Worm (Caenorhabditis elegans) whole organism, mixed stage, embryonic: Measurements from ENCODE around the gene polq-1.

ENCODE experiments used
- M03D4.4 ChIP-seq: sonication (generic microtip); optimal IDR thresholded peaks from 2 replicates; lab custom pipeline; 2017; ENCODE audit warnings: mild to moderate bottlenecking, missing genetic modification characterization, missing compliant biosample characterization
- bed-3 ChIP-seq: fragments of 200-800 bp; sonication (Bioruptor generic); optimal IDR thresholded peaks from 3 replicates; lab custom pipeline; 2018; ENCODE audit warnings: mild to moderate bottlenecking, missing genetic modification characterization, moderate library complexity, missing compliant biosample characterization
- blmp-1 ChIP-seq: fragments of 150-350 bp; optimal IDR thresholded peaks from 2 replicates; lab custom pipeline; 2014; ENCODE audit warnings: missing biosample characterization, missing genetic modification characterization
- ceh-39 ChIP-seq: fragments of 150-350 bp; optimal IDR thresholded peaks from 2 replicates; lab custom pipeline; 2014; ENCODE audit warnings: missing biosample characterization, missing genetic modification characterization
- ceh-43 ChIP-seq: fragments of 200-800 bp; sonication (Bioruptor generic); optimal IDR thresholded peaks from 2 replicates; lab custom pipeline; 2018; ENCODE audit warnings: mild to moderate bottlenecking, missing genetic modification characterization, moderate library complexity, missing compliant biosample characterization
- ceh-83 ChIP-seq: fragments of 200-800 bp; sonication (Bioruptor generic); optimal IDR thresholded peaks from 2 replicates; lab custom pipeline; 2018; ENCODE audit warnings: mild to moderate bottlenecking, missing genetic modification characterization, missing compliant biosample characterization
- ces-1 ChIP-seq: fragments of 150-350 bp; optimal IDR thresholded peaks from 2 replicates; lab custom pipeline; 2014; ENCODE audit warnings: missing biosample characterization, missing genetic modification reagents, missing genetic modification characterization
- cnd-1 ChIP-seq: fragments of 200-800 bp; sonication (Bioruptor generic); optimal IDR thresholded peaks from 2 replicates; lab custom pipeline; 2018; ENCODE audit warnings: mild to moderate bottlenecking, missing genetic modification characterization, missing compliant biosample characterization
- drap-1 ChIP-seq: fragments of 200-800 bp; sonication (Bioruptor generic); optimal IDR thresholded peaks from 3 replicates; lab custom pipeline; 2018; ENCODE audit warnings: mild to moderate bottlenecking, missing genetic modification characterization, missing compliant biosample characterization
- elt-1 ChIP-seq: sonication (generic microtip); optimal IDR thresholded peaks from 2 replicates; lab custom pipeline; 2017; ENCODE audit warnings: missing genetic modification characterization, mild to moderate bottlenecking, missing compliant biosample characterization, antibody characterized with exemption, moderate library complexity, borderline replicate concordance; ENCODE audit not compliant: insufficient read depth
- flh-1 ChIP-seq: fragments of 200-800 bp; sonication (Bioruptor generic); optimal IDR thresholded peaks from 2 replicates; lab custom pipeline; 2018; ENCODE audit warnings: mild to moderate bottlenecking, missing genetic modification characterization, moderate library complexity, missing compliant biosample characterization
- hlh-1 ChIP-seq: fragments of 150-350 bp; optimal IDR thresholded peaks from 2 replicates; lab custom pipeline; 2014; ENCODE audit warnings: missing biosample characterization, missing genetic modification reagents, missing genetic modification characterization
- lin-13 ChIP-seq: fragments of 150-350 bp; optimal IDR thresholded peaks from 2 replicates; lab custom pipeline; 2014; ENCODE audit warnings: missing biosample characterization, missing genetic modification characterization
- lsy-2 ChIP-seq: fragments of 150-350 bp; optimal IDR thresholded peaks from 2 replicates; lab custom pipeline; 2014; ENCODE audit warnings: missing biosample characterization, missing genetic modification characterization
- mab-5 ChIP-seq: fragments of 150-350 bp; optimal IDR thresholded peaks from 2 replicates; lab custom pipeline; 2014; ENCODE audit warnings: missing biosample characterization, missing genetic modification characterization
- mep-1 ChIP-seq: fragments of 150-350 bp; optimal IDR thresholded peaks from 2 replicates; lab custom pipeline; 2017; ENCODE audit warnings: missing biosample characterization, missing genetic modification reagents, missing genetic modification characterization, inconsistent platforms
- mls-2 ChIP-seq: sonication (generic microtip); optimal IDR thresholded peaks from 2 replicates; lab custom pipeline; 2016; ENCODE audit warnings: mild to moderate bottlenecking, missing genetic modification characterization, moderate library complexity, missing compliant biosample characterization
- nhr-12 ChIP-seq: fragments of 150-350 bp; optimal IDR thresholded peaks from 2 replicates; lab custom pipeline; 2014; ENCODE audit warnings: missing biosample characterization, missing genetic modification characterization
- nhr-2 ChIP-seq: fragments of 150-350 bp; optimal IDR thresholded peaks from 2 replicates; lab custom pipeline; 2014; ENCODE audit warnings: missing biosample characterization, missing genetic modification characterization
- nhr-237 ChIP-seq: fragments of 150-350 bp; optimal IDR thresholded peaks from 2 replicates; lab custom pipeline; 2014; ENCODE audit warnings: missing biosample characterization, missing genetic modification characterization
- nhr-28 ChIP-seq: fragments of 150-350 bp; optimal IDR thresholded peaks from 2 replicates; lab custom pipeline; 2014; ENCODE audit warnings: missing biosample characterization, missing genetic modification characterization
- nhr-76 ChIP-seq: sonication (generic microtip); optimal IDR thresholded peaks from 2 replicates; lab custom pipeline; 2017; ENCODE audit warnings: missing biosample characterization, missing genetic modification characterization
- pha-4 ChIP-seq: fragments of 150-350 bp; optimal IDR thresholded peaks from 2 replicates; lab custom pipeline; 2018; ENCODE audit warnings: missing biosample characterization, missing genetic modification reagents, missing genetic modification characterization
- sem-2 ChIP-seq: fragments of 200-800 bp; sonication (Bioruptor generic); optimal IDR thresholded peaks from 2 replicates; lab custom pipeline; 2018; ENCODE audit warnings: mild to moderate bottlenecking, missing genetic modification characterization, missing compliant biosample characterization
- snpc-4 ChIP-seq: fragments of 150-350 bp; optimal IDR thresholded peaks from 2 replicates; lab custom pipeline; 2014; ENCODE audit warnings: missing biosample characterization, missing genetic modification characterization
- sptf-1 ChIP-seq: sonication (generic microtip); optimal IDR thresholded peaks from 2 replicates; lab custom pipeline; 2017; ENCODE audit warnings: mild to moderate bottlenecking, missing genetic modification characterization, moderate library complexity, missing compliant biosample characterization
- tbx-8 ChIP-seq: fragments of 200-800 bp; sonication (Bioruptor generic); optimal IDR thresholded peaks from 2 replicates; lab custom pipeline; 2018; ENCODE audit warnings: mild to moderate bottlenecking, missing genetic modification characterization, moderate library complexity, missing compliant biosample characterization
- unc-120 ChIP-seq: sonication (generic microtip); optimal IDR thresholded peaks from 2 replicates; lab custom pipeline; 2017; ENCODE audit warnings: missing genetic modification characterization, missing compliant biosample characterization; ENCODE audit not compliant: poor library complexity, severe bottlenecking
- unc-62 ChIP-seq: fragments of 150-350 bp; optimal IDR thresholded peaks from 2 replicates; lab custom pipeline; 2014; ENCODE audit warnings: missing biosample characterization, missing genetic modification reagents, missing genetic modification characterization
- zip-8 ChIP-seq: fragments of 150-350 bp; optimal IDR thresholded peaks from 2 replicates; lab custom pipeline; 2014; ENCODE audit warnings: missing biosample characterization, missing genetic modification characterization
- ztf-11 ChIP-seq: fragments of 150-350 bp; optimal IDR thresholded peaks from 2 replicates; lab custom pipeline; 2014; ENCODE audit warnings: missing biosample characterization, missing genetic modification characterization

Gene polq-1

ce11 chrIII:5814799-5815198 is 11.8 kb upstream of the polq-1 start, which contains the start of gene R12B2.7:
R12B2.7 (plus strand) TSS chrIII:5815045.
- no peak for TF ChIP-seq ceh-43 (GFP tag; lab: Kevin White, UChicago)
- TF ChIP-seq lsy-2 (tag; lab: Kevin White, UChicago): no peak
- TF ChIP-seq lin-13 (tag; lab: Kevin White, UChicago): peak; percentile 13

DNA sequence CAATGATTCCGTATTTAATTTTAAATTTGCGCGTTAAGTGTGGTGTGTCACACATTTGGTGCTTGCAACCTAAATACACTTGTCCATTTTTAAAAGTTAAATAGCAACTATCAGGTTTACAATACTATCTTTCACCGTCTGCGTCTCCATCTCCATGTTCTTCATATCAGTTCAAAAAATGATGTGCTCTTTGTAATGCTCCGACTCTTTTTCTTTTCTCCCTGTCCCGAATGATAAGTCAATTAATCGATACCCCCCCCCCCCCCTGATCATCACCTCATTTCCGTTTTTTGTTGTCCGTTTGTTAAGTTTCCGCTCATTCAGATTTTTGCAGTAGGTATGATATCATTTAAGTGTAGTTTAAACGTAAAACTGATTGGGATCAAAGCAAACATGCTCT is 11.1 kb upstream of the polq-1 start:
- TF ChIP-seq mls-2 (tag; lab: Kevin White, UChicago): no peak
- TF ChIP-seq drap-1 (GFP tag; lab: Kevin White, UChicago): no peak
- no peak for TF ChIP-seq elt-1 (tag; lab: Kevin White, UChicago)
- TF ChIP-seq ces-1: no peak
- TF ChIP-seq mep-1: no peak
- no peak for TF ChIP-seq nhr-28 (tag; lab: Kevin White, UChicago)
- no peak for TF ChIP-seq zip-8 (tag; lab: Kevin White, UChicago)
- no peak for TF ChIP-seq unc-62 (GFP tag; lab: Kevin White, UChicago)
- no peak for TF ChIP-seq mab-5 (tag; lab: Kevin White, UChicago)
- no peak for TF ChIP-seq pha-4 (tag; lab: Kevin White, UChicago)
- TF ChIP-seq ceh-43 (GFP tag; lab: Kevin White, UChicago): no peak
- no peak for TF ChIP-seq unc-120
- no peak for TF ChIP-seq nhr-237

- no peak for TF ChIP-seq blmp-1
- no peak for TF ChIP-seq lin-13 (tag; lab: Kevin White, UChicago)
- TF ChIP-seq unc-120: no peak
- no peak for TF ChIP-seq hlh-1 (tag; lab: Kevin White, UChicago)
- TF ChIP-seq flh-1 (GFP tag; lab: Kevin White, UChicago): no peak
- TF ChIP-seq cnd-1: no peak
- TF ChIP-seq nhr-28 (tag; lab: Kevin White, UChicago): no peak
- TF ChIP-seq sptf-1 (tag; lab: Kevin White, UChicago): no peak
- TF ChIP-seq lsy-2 (tag; lab: Kevin White, UChicago): no peak
- no peak for TF ChIP-seq ceh-39 (tag; lab: Kevin White, UChicago)
These were observed 10.5 kb upstream of the polq-1 start for ce11 chrIII:5813501-5813900.

DNA sequence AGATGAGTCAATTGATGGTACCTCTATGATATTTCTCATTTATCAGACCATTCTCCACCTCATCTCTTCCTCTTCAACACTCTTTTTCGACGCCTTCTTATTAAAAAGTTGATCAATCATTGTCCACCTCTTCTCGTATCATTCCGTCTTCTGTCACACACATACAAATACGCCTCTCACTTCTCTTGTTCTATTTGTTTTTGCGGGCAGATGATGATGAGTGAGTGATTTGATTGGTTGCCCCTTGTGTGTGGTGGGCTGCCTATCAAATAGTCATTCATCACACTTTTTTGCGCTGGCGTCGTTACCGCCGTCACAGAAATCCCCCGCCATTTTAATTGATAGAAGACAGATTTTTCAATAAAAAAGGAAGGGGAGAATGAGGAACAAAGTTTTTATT is 9.7 kb upstream of the polq-1 start:
- no peak for TF ChIP-seq mep-1
- peak; percentile 59 for TF ChIP-seq unc-62 (GFP tag; lab: Kevin White, UChicago)

DNA sequence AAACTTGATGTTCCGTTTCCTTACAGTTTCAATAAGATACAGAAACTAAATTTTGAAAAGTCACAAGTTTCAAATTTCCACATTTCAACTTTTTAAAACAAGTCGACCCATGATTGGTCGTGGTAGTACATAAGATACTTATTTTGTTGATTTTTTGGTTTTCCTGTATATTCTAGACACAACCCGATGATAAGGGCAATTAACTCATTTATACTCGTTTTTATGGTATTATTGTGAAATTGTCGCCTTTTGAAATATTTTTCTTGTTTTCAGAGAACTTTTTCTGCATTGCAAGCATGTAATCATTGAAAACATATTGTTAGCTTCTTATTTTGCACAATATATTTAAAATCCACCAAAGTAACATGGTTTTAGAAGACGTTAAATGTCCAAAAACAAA is 9.0 kb upstream of the polq-1 start:
- no peak for TF ChIP-seq zip-8 (tag; lab: Kevin White, UChicago)
- no peak for TF ChIP-seq nhr-237
- TF ChIP-seq nhr-12 (tag; lab: Kevin White, UChicago): no peak
- no peak for TF ChIP-seq ceh-39 (tag; lab: Kevin White, UChicago)
- TF ChIP-seq unc-120: no peak
- no peak for TF ChIP-seq elt-1 (tag; lab: Kevin White, UChicago)
- no peak for TF ChIP-seq ceh-83 (GFP tag; lab: Kevin White, UChicago)
- no peak for TF ChIP-seq lin-13 (tag; lab: Kevin White, UChicago)
- TF ChIP-seq nhr-2 (tag; lab: Kevin White, UChicago): no peak
- TF ChIP-seq M03D4.4: no peak
- TF ChIP-seq sem-2 (GFP tag; lab: Kevin White, UChicago): no peak
- TF ChIP-seq nhr-76 (tag; lab: Kevin White, UChicago): no peak
- no peak for TF ChIP-seq bed-3 (GFP tag; lab: Kevin White, UChicago)

ce11 chrIII:5810012-5810411 is 7.1 kb upstream of the polq-1 start:
- TF ChIP-seq unc-62 (GFP tag; lab: Kevin White, UChicago): no peak
- no peak for TF ChIP-seq nhr-237
- TF ChIP-seq mep-1: no peak
- TF ChIP-seq tbx-8 (GFP tag; lab: Kevin White, UChicago): no peak
- TF ChIP-seq elt-1 (tag; lab: Kevin White, UChicago): no peak
- no peak for TF ChIP-seq nhr-12 (tag; lab: Kevin White, UChicago)
- no peak for TF ChIP-seq ztf-11 (tag; lab: Kevin White, UChicago)
- TF ChIP-seq nhr-28 (tag; lab: Kevin White, UChicago): no peak
- TF ChIP-seq nhr-2 (tag; lab: Kevin White, UChicago): no peak
- TF ChIP-seq sem-2 (GFP tag; lab: Kevin White, UChicago): no peak
- TF ChIP-seq nhr-76 (tag; lab: Kevin White, UChicago): no peak
- no peak for TF ChIP-seq mab-5 (tag; lab: Kevin White, UChicago)
- no peak for TF ChIP-seq pha-4 (tag; lab: Kevin White, UChicago)
- TF ChIP-seq zip-8 (tag; lab: Kevin White, UChicago): no peak
- no peak for TF ChIP-seq sptf-1 (tag; lab: Kevin White, UChicago)
- TF ChIP-seq snpc-4 (tag; lab: Kevin White, UChicago): no peak
